Worm (Caenorhabditis elegans) whole organism, L4 larva: ENCODE measurements around the gene kvs-5.
A peak's percentile ranks its signal among the peaks of the same experiment; 100 is the strongest.

Source experiments
- D1046.2 ChIP-seq: fragments of 200-800 bp; sonication (Bioruptor generic); IDR thresholded peaks from 2 replicates; pipeline ENCODE4 v1.3.6; 2022; ENCODE audit warnings: missing genetic modification characterization, missing compliant biosample characterization
- F49E8.2 ChIP-seq: sonication (generic microtip); optimal IDR thresholded peaks from 2 replicates; lab custom pipeline; 2016; ENCODE audit warnings: missing compliant biosample characterization, mild to moderate bottlenecking, missing genetic modification characterization, borderline replicate concordance
- R02D3.7 ChIP-seq: fragments of 150-350 bp; sonication (generic microtip); optimal IDR thresholded peaks from 3 replicates; lab custom pipeline; 2014; ENCODE audit warnings: missing biosample characterization, missing genetic modification characterization
- Y5F2A.4 ChIP-seq: fragments of 200-800 bp; sonication (Bioruptor generic); optimal IDR thresholded peaks from 2 replicates; lab custom pipeline; 2018; ENCODE audit warnings: mild to moderate bottlenecking, missing genetic modification characterization, missing compliant biosample characterization
- ZK337.2 ChIP-seq: fragments of 200-800 bp; sonication (Bioruptor generic); IDR thresholded peaks from 2 replicates; pipeline ENCODE4 v1.3.6; 2022; ENCODE audit warnings: missing genetic modification reagents, missing genetic modification characterization, missing compliant biosample characterization
- aha-1 ChIP-seq: fragments of 150-350 bp; peaks from one replicate; lab custom pipeline; 2014; ENCODE audit warnings: missing biosample characterization, missing genetic modification characterization
- ceh-32 ChIP-seq: sonication (generic microtip); optimal IDR thresholded peaks from 2 replicates; lab custom pipeline; 2016; ENCODE audit warnings: mild to moderate bottlenecking, missing genetic modification characterization, missing compliant biosample characterization; ENCODE audit not compliant: poor library complexity
- ceh-62 ChIP-seq: sonication (generic microtip); optimal IDR thresholded peaks from 2 replicates; lab custom pipeline; 2017; ENCODE audit warnings: missing biosample characterization, missing genetic modification characterization
- daf-16 ChIP-seq, 3 experiments: sonication (generic microtip); optimal IDR thresholded peaks; 2 replicates each; lab custom pipeline; 2016 to 2017; ENCODE audit warnings: missing genetic modification characterization in 3 of 3, missing genetic modification reagents in 3 of 3, mild to moderate bottlenecking in 2 of 3, missing compliant biosample characterization in 2 of 3, missing biosample characterization in 1 of 3, moderate library complexity in 1 of 3
- daf-8 ChIP-seq: fragments of 200-800 bp; sonication (Bioruptor generic); IDR thresholded peaks from 2 replicates; pipeline ENCODE4 v1.3.6; 2022; ENCODE audit warnings: missing genetic modification characterization, missing compliant biosample characterization
- dpl-1 ChIP-seq: fragments of 150-350 bp; optimal IDR thresholded peaks from 2 replicates; lab custom pipeline; 2014; ENCODE audit warnings: missing biosample characterization, missing genetic modification reagents, missing genetic modification characterization
- egl-27 ChIP-seq: sonication (generic microtip); optimal IDR thresholded peaks from 3 replicates; lab custom pipeline; 2017; ENCODE audit warnings: missing biosample characterization, missing genetic modification reagents, missing genetic modification characterization
- hlh-11 ChIP-seq: fragments of 200-800 bp; sonication (Bioruptor generic); optimal IDR thresholded peaks from 2 replicates; lab custom pipeline; 2018; ENCODE audit warnings: mild to moderate bottlenecking, missing genetic modification characterization, missing compliant biosample characterization
- lin-13 ChIP-seq: fragments of 150-350 bp; optimal IDR thresholded peaks from 2 replicates; lab custom pipeline; 2014; ENCODE audit warnings: missing biosample characterization, missing genetic modification reagents, missing genetic modification characterization
- lin-15B ChIP-seq: fragments of 150-350 bp; sonication (generic microtip); optimal IDR thresholded peaks from 3 replicates; lab custom pipeline; 2014; ENCODE audit warnings: missing biosample characterization, missing genetic modification characterization
- lin-29 ChIP-seq: fragments of 200-800 bp; sonication (Bioruptor generic); IDR thresholded peaks from 2 replicates; pipeline ENCODE4 v1.3.6; 2022; ENCODE audit warnings: missing genetic modification reagents, missing genetic modification characterization, missing compliant biosample characterization
- lin-38 ChIP-seq: fragments of 200-800 bp; sonication (Bioruptor generic); IDR thresholded peaks from 2 replicates; pipeline ENCODE4 v1.3.6; 2022; ENCODE audit warnings: missing genetic modification reagents, missing genetic modification characterization, missing compliant biosample characterization
- mes-2 ChIP-seq: sonication (generic microtip); optimal IDR thresholded peaks from 2 replicates; lab custom pipeline; 2016; ENCODE audit warnings: missing genotype, mild to moderate bottlenecking, missing genetic modification characterization, missing compliant biosample characterization; ENCODE audit not compliant: poor library complexity, severe bottlenecking
- nhr-10 ChIP-seq: fragments of 150-350 bp; optimal IDR thresholded peaks from 2 replicates; lab custom pipeline; 2014; ENCODE audit warnings: missing biosample characterization, missing genetic modification characterization
- nhr-11 ChIP-seq: fragments of 150-350 bp; optimal IDR thresholded peaks from 2 replicates; lab custom pipeline; 2014; ENCODE audit warnings: missing biosample characterization, missing genetic modification characterization
- nhr-6 ChIP-seq: fragments of 150-350 bp; optimal IDR thresholded peaks from 2 replicates; lab custom pipeline; 2014; ENCODE audit warnings: missing biosample characterization, missing genetic modification characterization
- pha-4 ChIP-seq, 2 experiments: fragments of 150-350 bp in 1 of 2; fragments of 200-800 bp in 1 of 2; sonication (Bioruptor generic) in 1 of 2; IDR thresholded peaks in 1 of 2; optimal IDR thresholded peaks in 1 of 2; 2 replicates each; pipeline versions ENCODE4 v1.3.6 to Lab custom; 2014 to 2022; ENCODE audit warnings: missing genetic modification characterization in 2 of 2, missing genetic modification reagents in 2 of 2, missing biosample characterization in 1 of 2, missing compliant biosample characterization in 1 of 2
- php-3 ChIP-seq: fragments of 200-800 bp; sonication (Bioruptor generic); IDR thresholded peaks from 2 replicates; pipeline ENCODE4 v1.3.6; 2022; ENCODE audit warnings: missing genetic modification reagents, missing genetic modification characterization, missing compliant biosample characterization
- pqm-1 ChIP-seq: sonication (generic microtip); optimal IDR thresholded peaks from 2 replicates; lab custom pipeline; 2017; ENCODE audit warnings: missing biosample characterization, missing genetic modification characterization
- rbr-2 ChIP-seq: sonication (generic microtip); optimal IDR thresholded peaks from 2 replicates; lab custom pipeline; 2016; ENCODE audit warnings: missing genotype, missing genetic modification characterization, missing compliant biosample characterization
- set-16 ChIP-seq: fragments of 200-800 bp; sonication (Bioruptor generic); IDR thresholded peaks from 2 replicates; pipeline ENCODE4 v1.3.6; 2022; ENCODE audit warnings: missing genetic modification reagents, missing genetic modification characterization, missing compliant biosample characterization
- tag-97 ChIP-seq: fragments of 200-800 bp; sonication (Bioruptor generic); IDR thresholded peaks from 2 replicates; pipeline ENCODE4 v1.3.6; 2022; ENCODE audit warnings: missing genetic modification characterization, missing compliant biosample characterization
- unc-62 ChIP-seq, 3 experiments: fragments of 150-350 bp in 1 of 3; sonication (generic microtip); optimal IDR thresholded peaks in 2 of 3; peaks in 1 of 3; 1 replicate in 1 of 3; 2 replicates in 2 of 3; lab custom pipeline; 2014 to 2017; ENCODE audit warnings: missing biosample characterization in 3 of 3, missing genetic modification characterization in 3 of 3, missing genetic modification reagents in 3 of 3, missing genotype in 1 of 3
- zfp-2 ChIP-seq: sonication (generic microtip); optimal IDR thresholded peaks from 2 replicates; lab custom pipeline; 2016; ENCODE audit warnings: mild to moderate bottlenecking, missing genetic modification characterization, missing compliant biosample characterization
- zfp-3 ChIP-seq: fragments of 200-800 bp; sonication (Bioruptor generic); conservative IDR thresholded peaks from 2 replicates; pipeline ENCODE4 v1.3.6; 2022; ENCODE audit warnings: missing genetic modification reagents, missing genetic modification characterization, missing compliant biosample characterization
- zip-2 ChIP-seq: fragments of 150-350 bp; optimal IDR thresholded peaks from 2 replicates; lab custom pipeline; 2014; ENCODE audit warnings: missing biosample characterization, missing genetic modification characterization

The kvs-5 gene

DNA sequence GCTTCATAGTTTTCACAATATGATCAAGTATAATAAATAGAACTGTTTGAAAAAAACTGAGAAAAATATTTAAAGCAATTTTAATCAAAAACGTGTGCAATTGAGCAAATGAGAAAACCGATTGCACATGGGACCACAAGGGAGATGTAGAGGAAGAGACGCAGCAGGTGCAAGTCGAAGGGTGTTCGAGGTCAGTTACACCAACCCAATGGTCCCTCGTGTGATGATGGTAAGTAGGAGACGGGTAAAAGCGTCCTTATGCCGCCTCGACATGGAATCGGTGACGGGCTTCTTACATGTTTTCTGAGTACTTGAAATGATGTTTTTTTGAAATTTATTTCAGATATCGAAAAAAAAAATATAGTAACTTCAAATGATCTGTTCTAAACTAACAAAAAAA is 8.5 kb upstream of the kvs-5 start, which contains the start of gene Y55F3C.9:
TSS of gene Y55F3C.9 (minus strand) at position 101 of the 400 bp plus-strand sequence.
- no peak for TF ChIP-seq rbr-2 (tag; lab: Kevin White, UChicago)
- TF ChIP-seq lin-38 (GFP tag; lab: Robert Waterston, UW): no peak
- TF ChIP-seq mes-2 (tag; lab: Kevin White, UChicago): no peak
- TF ChIP-seq zip-2 (tag; lab: Kevin White, UChicago): no peak
- no peak for TF ChIP-seq daf-8 (GFP tag; lab: Robert Waterston, UW)
- no peak for TF ChIP-seq F49E8.2 (tag; lab: Kevin White, UChicago)
- no peak for TF ChIP-seq daf-16 (GFP tag; optimal IDR thresholded peaks at IDR 0.05; lab: Kevin White, UChicago)
- TF ChIP-seq daf-16 (tag; optimal IDR thresholded peaks at IDR 0.05; lab: Kevin White, UChicago): no peak
- TF ChIP-seq nhr-6 (tag; lab: Kevin White, UChicago): no peak
- no peak for TF ChIP-seq R02D3.7 (tag; lab: Kevin White, UChicago)

DNA sequence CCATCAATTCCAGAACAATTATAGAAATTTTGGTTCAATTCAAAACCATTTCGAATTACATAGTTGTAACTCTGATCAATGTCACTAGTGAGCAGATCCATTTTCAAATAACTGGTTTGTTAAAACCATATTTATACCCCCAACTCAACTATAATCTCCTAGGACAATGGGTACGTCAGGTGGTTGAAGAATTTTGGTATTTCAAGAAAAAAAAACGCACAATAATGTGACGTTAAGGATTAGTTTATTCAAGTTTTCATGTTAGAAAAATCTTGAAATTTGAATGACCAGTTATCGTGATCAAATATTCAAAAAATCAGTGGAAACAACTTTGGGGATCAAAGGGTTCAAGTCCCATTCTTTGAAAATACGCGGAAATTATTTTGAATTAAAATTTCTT is 5.6 kb upstream of the kvs-5 start, which contains the start of gene srt-24:
TSS of gene srt-24 (minus strand) at position 101 of the 400 bp plus-strand sequence.
- TF ChIP-seq aha-1 (tag; lab: Kevin White, UChicago) (peak; percentile 45), dpl-1 (GFP tag; lab: Kevin White, UChicago) (no peak)

DNA sequence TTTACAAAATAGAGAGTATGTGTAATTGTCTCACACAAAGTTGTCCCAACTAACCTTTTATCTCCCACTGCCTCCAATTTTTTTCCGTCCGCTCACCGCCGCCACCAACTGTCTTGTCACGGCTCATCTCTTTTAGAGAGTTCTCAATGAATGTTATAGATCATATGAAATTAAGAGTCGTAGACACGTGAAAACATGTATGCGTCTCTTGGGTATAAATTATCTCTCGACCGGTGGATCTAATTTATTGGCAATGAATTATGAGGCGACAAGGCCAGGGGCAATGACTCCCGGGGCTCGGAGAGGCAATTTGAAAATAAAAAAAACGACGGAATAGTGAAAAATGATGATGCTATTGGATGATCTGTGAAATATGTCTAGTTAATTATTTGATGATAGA is 4.1 kb downstream of the kvs-5 start:
- TF ChIP-seq zfp-3 (GFP tag; lab: Robert Waterston, UW): no peak
- peak in 1 of 2 experiments; percentile 68 for TF ChIP-seq unc-62 (GFP tag; optimal IDR thresholded peaks at IDR 0.05 in 1 of 2; lab: Kevin White, UChicago)
- no peak for TF ChIP-seq unc-62 (tag; optimal IDR thresholded peaks at IDR 0.05; lab: Kevin White, UChicago)
- peak; percentile 13 for TF ChIP-seq nhr-11 (tag; lab: Kevin White, UChicago)
- no peak for TF ChIP-seq pqm-1 (tag; lab: Kevin White, UChicago)
- TF ChIP-seq aha-1 (tag; lab: Kevin White, UChicago): peak; percentile 32

DNA sequence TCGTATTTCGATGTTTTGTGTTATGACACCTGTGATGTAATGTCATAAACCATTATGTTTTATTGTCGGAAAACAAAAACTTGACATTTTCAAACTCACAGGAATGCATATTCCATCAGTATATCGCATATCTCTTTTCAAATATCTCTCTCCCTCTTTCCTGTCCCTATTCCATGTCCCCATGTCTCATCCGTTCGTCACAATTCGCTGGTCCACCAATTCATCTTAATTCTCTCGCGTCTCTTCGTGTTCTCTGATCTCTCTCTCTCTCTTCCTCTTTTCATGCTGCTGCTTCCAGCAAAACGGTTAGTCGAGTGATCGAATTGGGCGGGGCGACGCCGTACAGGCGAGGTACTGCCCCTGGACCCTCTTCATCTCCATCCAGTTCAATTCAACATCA is 5.3 kb downstream of the kvs-5 start:
- TF ChIP-seq D1046.2 (GFP tag; lab: Robert Waterston, UW): no peak
- peak in 1 of 2 experiments; percentile 11 for TF ChIP-seq unc-62 (GFP tag; optimal IDR thresholded peaks at IDR 0.05 in 1 of 2; lab: Kevin White, UChicago)
- no peak for TF ChIP-seq unc-62 (tag; optimal IDR thresholded peaks at IDR 0.05; lab: Kevin White, UChicago)

DNA sequence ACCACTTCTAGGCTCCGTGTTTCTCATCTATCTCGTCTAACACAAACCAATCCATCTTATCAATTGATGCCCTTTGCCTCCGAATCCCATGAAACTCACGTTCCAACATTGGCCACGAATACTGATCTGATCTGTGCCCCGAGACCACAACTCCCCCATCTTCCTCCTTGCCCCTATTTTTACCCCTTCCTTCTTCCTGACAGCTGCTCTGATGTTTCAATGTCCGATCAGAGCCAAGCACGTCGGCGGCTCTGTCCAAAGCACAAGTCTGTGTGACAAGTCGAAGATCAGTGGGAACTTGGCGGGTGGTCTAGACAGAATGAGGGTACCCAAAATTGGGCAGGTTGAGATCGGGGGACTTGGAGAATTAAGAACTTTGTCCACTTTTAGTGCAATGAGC is 9.8 kb downstream of the kvs-5 start:
- no peak for TF ChIP-seq lin-13 (GFP tag; lab: Kevin White, UChicago)
- no peak for TF ChIP-seq Y5F2A.4 (GFP tag; lab: Kevin White, UChicago)
- no peak for TF ChIP-seq ceh-62
- TF ChIP-seq nhr-11 (tag; lab: Kevin White, UChicago): peak; percentile 48
- no peak for TF ChIP-seq egl-27
- no peak for TF ChIP-seq lin-15B (tag; lab: Kevin White, UChicago)
- no peak for TF ChIP-seq zfp-2 (tag; lab: Kevin White, UChicago)
- no peak for TF ChIP-seq tag-97 (GFP tag; lab: Robert Waterston, UW)
- TF ChIP-seq php-3 (GFP tag; lab: Robert Waterston, UW): no peak
- TF ChIP-seq zfp-3 (GFP tag; lab: Robert Waterston, UW): no peak
- TF ChIP-seq R02D3.7 (tag; lab: Kevin White, UChicago): no peak
- no peak for TF ChIP-seq pha-4 (GFP tag; IDR thresholded peaks at IDR 0.05; lab: Robert Waterston, UW)
- no peak for TF ChIP-seq pha-4 (tag; optimal IDR thresholded peaks at IDR 0.05; lab: Kevin White, UChicago)
- no peak for TF ChIP-seq set-16
- TF ChIP-seq hlh-11 (tag; lab: Kevin White, UChicago): peak; percentile 17
- TF ChIP-seq ceh-32 (tag; lab: Kevin White, UChicago): no peak
- TF ChIP-seq nhr-10 (tag; lab: Kevin White, UChicago): no peak
- TF ChIP-seq ZK337.2 (GFP tag; lab: Robert Waterston, UW): no peak
- TF ChIP-seq lin-29 (GFP tag; lab: Robert Waterston, UW): no peak
